Worm (Caenorhabditis elegans) whole organism, midembryonic: ENCODE results near the gene C27D9.2.

Experiments used
- T22C8.4 ChIP-seq: fragments of 200-800 bp; sonication (Bioruptor generic); IDR thresholded peaks from 2 replicates; pipeline ENCODE4 v1.3.6; 2022; ENCODE audit warnings: missing genetic modification characterization, missing compliant biosample characterization
- cog-1 ChIP-seq: sonication (generic microtip); optimal IDR thresholded peaks from 2 replicates; lab custom pipeline; 2016; ENCODE audit warnings: missing genetic modification characterization, missing compliant biosample characterization
- flt-1 ChIP-seq: fragments of 200-800 bp; sonication (Bioruptor generic); IDR thresholded peaks from 2 replicates; pipeline ENCODE4 v1.3.6; 2022; ENCODE audit warnings: missing genetic modification characterization, missing compliant biosample characterization
- klf-2 ChIP-seq: fragments of 200-800 bp; sonication (Bioruptor generic); conservative IDR thresholded peaks from 2 replicates; pipeline ENCODE4 v1.3.6; 2022; ENCODE audit warnings: missing genetic modification reagents, missing genetic modification characterization, missing compliant biosample characterization
- med-1 ChIP-seq: sonication (generic microtip); optimal IDR thresholded peaks from 2 replicates; lab custom pipeline; 2017; ENCODE audit warnings: missing genetic modification characterization, mild to moderate bottlenecking, missing compliant biosample characterization, antibody characterized with exemption, missing genetic modification reagents; ENCODE audit not compliant: insufficient read depth
- ref-1 ChIP-seq: fragments of 200-800 bp; sonication (Bioruptor generic); conservative IDR thresholded peaks from 2 replicates; pipeline ENCODE4 v1.3.6; 2022; ENCODE audit warnings: missing genetic modification reagents, missing genetic modification characterization, missing compliant biosample characterization
- tab-1 ChIP-seq: fragments of 200-800 bp; sonication (Bioruptor generic); IDR thresholded peaks from 2 replicates; pipeline ENCODE4 v1.3.6; 2022; ENCODE audit warnings: missing genetic modification characterization, missing compliant biosample characterization
- ztf-23 ChIP-seq: fragments of 200-800 bp; sonication (Bioruptor generic); IDR thresholded peaks from 2 replicates; pipeline ENCODE4 v1.3.6; 2022; ENCODE audit warnings: missing genetic modification reagents, missing genetic modification characterization, missing compliant biosample characterization
- ztf-29 ChIP-seq: fragments of 200-800 bp; sonication (Bioruptor generic); IDR thresholded peaks from 2 replicates; pipeline ENCODE4 v1.3.6; 2022; ENCODE audit warnings: missing genetic modification reagents, missing genetic modification characterization, missing compliant biosample characterization

The C27D9.2 gene

ce11 chrII:4789835-4790343 is 33.2 kb upstream of the C27D9.2 start, which contains the start of gene F26G1.15:
Gene F26G1.15, plus strand, starts transcription at chrII:4790293.
- no peak for TF ChIP-seq ref-1

ce11 chrII:4786181-4786580 is 29.5 kb upstream of the C27D9.2 start, which contains the start of gene msp-3:
Gene msp-3, minus strand, starts transcription at chrII:4786281.
- TF ChIP-seq cog-1 (tag; lab: Kevin White, UChicago) (no peak), ztf-29 (no peak), klf-2 (GFP tag; lab: Robert Waterston, UW) (no peak), flt-1 (GFP tag; lab: Robert Waterston, UW) (no peak), ztf-23 (no peak), ref-1 (no peak), T22C8.4 (GFP tag; lab: Robert Waterston, UW) (no peak), med-1 (GFP tag; lab: Kevin White, UChicago) (no peak), tab-1 (GFP tag; lab: Robert Waterston, UW) (no peak)

DNA sequence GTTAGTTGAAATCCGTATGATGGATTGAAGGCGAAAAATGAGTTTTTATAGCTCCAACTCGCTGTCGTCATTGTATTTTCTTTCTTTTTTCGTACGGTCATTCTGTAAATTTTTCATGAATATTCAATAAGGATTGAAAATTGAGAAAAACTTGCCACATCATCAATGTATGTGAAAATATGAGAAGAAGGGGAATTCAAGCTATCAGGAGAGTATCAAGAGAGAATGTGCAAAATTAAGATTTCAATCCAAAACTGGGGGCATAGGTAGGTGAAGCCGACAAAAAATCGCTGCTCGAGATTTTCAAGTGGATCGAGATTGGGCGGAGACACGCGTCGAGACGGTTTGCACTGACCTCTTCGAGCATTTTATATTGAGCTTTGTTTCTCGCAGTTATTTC is 27.8 kb upstream of the C27D9.2 start, which contains the start of gene nep-12:
Gene nep-12, minus strand, starts transcription at position 101 of the 400 bp plus-strand sequence.
- TF ChIP-seq med-1 (GFP tag; lab: Kevin White, UChicago) (no peak), ztf-23 (no peak), flt-1 (GFP tag; lab: Robert Waterston, UW) (no peak), ztf-29 (no peak), klf-2 (GFP tag; lab: Robert Waterston, UW) (no peak), cog-1 (tag; lab: Kevin White, UChicago) (no peak), tab-1 (GFP tag; lab: Robert Waterston, UW) (no peak), ref-1 (no peak), T22C8.4 (GFP tag; lab: Robert Waterston, UW) (no peak)

DNA sequence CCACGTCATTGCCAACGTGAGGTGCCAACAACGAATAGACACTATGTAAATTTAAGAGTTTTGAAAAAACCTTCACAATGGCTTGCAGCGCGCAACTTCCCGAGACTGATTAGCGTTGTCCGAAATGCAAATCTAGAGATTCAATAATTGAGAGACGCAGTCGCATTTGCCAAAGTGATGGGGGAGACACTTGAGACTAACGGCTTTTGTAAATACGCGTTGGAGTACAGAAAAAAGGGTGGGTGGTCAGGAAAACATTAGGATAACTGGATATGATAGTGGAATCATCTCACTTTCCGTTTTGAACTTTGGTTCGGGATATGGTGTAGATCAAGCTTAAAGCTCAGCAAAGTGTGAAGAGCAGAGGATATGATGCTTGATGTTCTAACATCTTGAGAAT is 23.1 kb upstream of the C27D9.2 start:
- no peak for TF ChIP-seq T22C8.4 (GFP tag; lab: Robert Waterston, UW)
- no peak for TF ChIP-seq klf-2 (GFP tag; lab: Robert Waterston, UW)
- no peak for TF ChIP-seq ref-1
- TF ChIP-seq ztf-29 = no peak
- TF ChIP-seq flt-1 (GFP tag; lab: Robert Waterston, UW) = no peak
- TF ChIP-seq ztf-23 = no peak
- no peak for TF ChIP-seq med-1 (GFP tag; lab: Kevin White, UChicago)
- no peak for TF ChIP-seq cog-1 (tag; lab: Kevin White, UChicago)
- no peak for TF ChIP-seq tab-1 (GFP tag; lab: Robert Waterston, UW)

ce11 chrII:4776933-4777332 is 20.3 kb upstream of the C27D9.2 start, which contains the start of gene F26G1.11:
Gene F26G1.11, plus strand, starts transcription at chrII:4777137.
- TF ChIP-seq klf-2 (GFP tag; lab: Robert Waterston, UW) = no peak
- TF ChIP-seq ztf-29 = no peak
- no peak for TF ChIP-seq cog-1 (tag; lab: Kevin White, UChicago)
- no peak for TF ChIP-seq T22C8.4 (GFP tag; lab: Robert Waterston, UW)
- no peak for TF ChIP-seq ref-1

- TF ChIP-seq ztf-23 (no peak), tab-1 (GFP tag; lab: Robert Waterston, UW) (no peak), flt-1 (GFP tag; lab: Robert Waterston, UW) (no peak), cog-1 (tag; lab: Kevin White, UChicago) (no peak), T22C8.4 (GFP tag; lab: Robert Waterston, UW) (no peak), ref-1 (no peak), med-1 (GFP tag; lab: Kevin White, UChicago) (no peak), ztf-29 (no peak)
These were observed 19.2 kb upstream of the C27D9.2 start for ce11 chrII:4775802-4776201.

ce11 chrII:4773891-4774432 is 17.3 kb upstream of the C27D9.2 start, which contains the start of the genes F26G1.9 and F26G1.10:
Gene F26G1.9, minus strand, starts transcription at chrII:4773991.
Gene F26G1.10, plus strand, starts transcription at chrII:4774382.
- TF ChIP-seq flt-1 (GFP tag; lab: Robert Waterston, UW) (no peak), ztf-29 (no peak), tab-1 (GFP tag; lab: Robert Waterston, UW) (no peak), klf-2 (GFP tag; lab: Robert Waterston, UW) (no peak), ref-1 (no peak), med-1 (GFP tag; lab: Kevin White, UChicago) (no peak), T22C8.4 (GFP tag; lab: Robert Waterston, UW) (no peak), cog-1 (tag; lab: Kevin White, UChicago) (no peak), ztf-23 (no peak)

DNA sequence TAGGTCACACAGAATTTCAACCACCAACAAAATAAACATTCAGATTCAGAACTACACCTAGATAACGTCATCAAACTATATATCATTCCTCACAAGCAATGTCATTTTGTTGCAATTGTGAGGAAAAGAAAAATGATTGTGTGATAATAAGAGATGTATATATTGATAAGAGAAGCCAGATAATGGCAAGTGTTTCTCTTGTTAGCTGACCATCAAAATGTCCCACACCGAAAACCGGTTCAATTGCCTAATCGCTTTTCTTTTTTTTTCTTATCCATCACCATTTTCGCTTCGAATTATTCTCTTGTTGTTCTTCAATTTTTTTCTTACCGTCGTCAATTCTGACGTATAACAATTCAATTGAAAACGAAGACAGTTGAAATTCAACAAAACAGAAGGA is 15.8 kb upstream of the C27D9.2 start:
- TF ChIP-seq cog-1 (tag; lab: Kevin White, UChicago) (no peak), ztf-29 (no peak), ztf-23 (no peak), klf-2 (GFP tag; lab: Robert Waterston, UW) (no peak), tab-1 (GFP tag; lab: Robert Waterston, UW) (no peak), flt-1 (GFP tag; lab: Robert Waterston, UW) (no peak), T22C8.4 (GFP tag; lab: Robert Waterston, UW) (no peak), ref-1 (no peak), med-1 (GFP tag; lab: Kevin White, UChicago) (no peak)

- TF ChIP-seq ztf-23 (no peak), med-1 (GFP tag; lab: Kevin White, UChicago) (no peak), klf-2 (GFP tag; lab: Robert Waterston, UW) (no peak), ztf-29 (no peak), T22C8.4 (GFP tag; lab: Robert Waterston, UW) (no peak), ref-1 (no peak), tab-1 (GFP tag; lab: Robert Waterston, UW) (no peak)
These were observed 14.6 kb upstream of the C27D9.2 start, which contains the start of gene F26G1.5 for ce11 chrII:4771282-4771681. Gene F26G1.5, minus strand, starts transcription at chrII:4771382.

DNA sequence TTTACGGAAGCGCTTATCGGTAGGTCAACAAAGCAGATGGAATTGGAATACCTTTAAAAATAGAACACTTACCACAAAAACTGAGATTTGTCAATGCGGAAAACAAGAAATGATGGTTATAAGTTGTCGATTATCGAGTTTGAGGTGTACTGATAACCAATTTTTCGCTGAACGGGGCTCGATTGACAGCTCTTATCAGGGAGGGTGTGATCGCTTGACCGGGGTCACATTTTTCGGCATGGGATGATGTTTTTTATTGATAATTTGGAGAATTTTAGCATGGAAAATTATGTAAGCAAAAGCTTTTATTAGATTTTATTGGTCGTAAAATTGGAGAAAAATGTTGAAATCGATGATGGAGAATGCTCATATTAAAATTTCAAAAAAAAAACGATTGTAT is 13.2 kb upstream of the C27D9.2 start:
- TF ChIP-seq flt-1 (GFP tag; lab: Robert Waterston, UW) (no peak), cog-1 (tag; lab: Kevin White, UChicago) (no peak), tab-1 (GFP tag; lab: Robert Waterston, UW) (no peak), ztf-29 (no peak), med-1 (GFP tag; lab: Kevin White, UChicago) (no peak), T22C8.4 (GFP tag; lab: Robert Waterston, UW) (no peak)
